Worm (Caenorhabditis elegans): ENCODE data around the gene aagr-2.
A peak's percentile ranks its signal among the peaks of the same experiment; 100 is the strongest.

aagr-2 gene

DNA sequence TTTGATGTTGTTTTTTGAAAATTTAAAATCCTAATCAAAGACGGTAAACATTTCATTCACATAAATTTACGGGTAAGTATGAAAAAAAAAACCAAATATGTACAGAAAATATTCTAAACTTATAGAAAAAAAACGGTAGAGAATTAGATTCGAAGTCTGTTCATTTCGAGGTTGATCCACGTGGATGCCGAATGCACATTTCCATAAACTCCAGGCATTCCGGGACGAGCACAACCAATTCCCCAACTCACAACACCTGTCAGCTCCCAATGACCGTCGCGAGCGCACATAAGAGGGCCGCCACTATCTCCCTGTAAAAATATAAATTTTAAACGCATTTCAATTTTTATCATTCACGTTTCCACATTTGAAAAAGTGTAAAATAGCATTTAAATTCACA lies 23.1 kb upstream of the aagr-2 start:
- TF ChIP-seq aly-2 (tag; optimal IDR thresholded peaks at IDR 0.05) (no peak), nhr-77 (tag; optimal IDR thresholded peaks at IDR 0.05) (no peak), crh-2 (tag; optimal IDR thresholded peaks at IDR 0.05) (no peak), nhr-21 (tag; optimal IDR thresholded peaks at IDR 0.05) (no peak), unc-39 (tag; optimal IDR thresholded peaks at IDR 0.05) (no peak), elt-1 (tag; optimal IDR thresholded peaks at IDR 0.05) (no peak), nhr-25 (tag; optimal IDR thresholded peaks at IDR 0.05) (no peak), nhr-237 (tag; optimal IDR thresholded peaks at IDR 0.05) (no peak), zag-1 (tag; optimal IDR thresholded peaks at IDR 0.05) (no peak), R02D3.7 (tag; optimal IDR thresholded peaks at IDR 0.05) (no peak), C34F6.9 (tag; optimal IDR thresholded peaks at IDR 0.05) (no peak), mbf-1 (tag; optimal IDR thresholded peaks at IDR 0.05) (no peak), unc-55 (GFP tag; optimal IDR thresholded peaks at IDR 0.05) (no peak), lin-39 (tag; optimal IDR thresholded peaks at IDR 0.05) (no peak), sma-3 (GFP tag; optimal IDR thresholded peaks at IDR 0.05) (no peak), elt-3 (tag; optimal IDR thresholded peaks at IDR 0.05) (no peak), Y55F3AM.14 (GFP tag; optimal IDR thresholded peaks at IDR 0.05) (no peak)

- TF ChIP-seq nhr-23 (tag; optimal IDR thresholded peaks at IDR 0.05) (no peak), mbf-1 (tag; optimal IDR thresholded peaks at IDR 0.05) (no peak), ceh-82 (tag; optimal IDR thresholded peaks at IDR 0.05) (no peak), ztf-1 (GFP tag; conservative IDR thresholded peaks at IDR 0.05) (no peak), unc-55 (GFP tag; optimal IDR thresholded peaks at IDR 0.05) (peak; percentile 31), gmeb-1 (tag; optimal IDR thresholded peaks at IDR 0.05) (no peak), unc-62 (GFP tag; optimal IDR thresholded peaks at IDR 0.05) (no peak), lin-11 (tag; optimal IDR thresholded peaks at IDR 0.05) (no peak), skn-1 (tag; optimal IDR thresholded peaks at IDR 0.05) (no peak), ztf-11 (tag; optimal IDR thresholded peaks at IDR 0.05) (no peak), F13H6.1 (tag; optimal IDR thresholded peaks at IDR 0.05) (no peak), sma-9 (GFP tag; optimal IDR thresholded peaks at IDR 0.05) (no peak), sma-9 (tag; optimal IDR thresholded peaks at IDR 0.05) (no peak), nhr-25 (tag; optimal IDR thresholded peaks at IDR 0.05) (no peak), nhr-129 (tag; optimal IDR thresholded peaks at IDR 0.05) (peak; percentile 18), fos-1 (tag; optimal IDR thresholded peaks at IDR 0.05) (no peak), nhr-10 (tag; optimal IDR thresholded peaks at IDR 0.05) (no peak), ztf-4 (tag; optimal IDR thresholded peaks at IDR 0.05) (no peak), egl-27 (tag; optimal IDR thresholded peaks at IDR 0.05) (no peak), nhr-11 (tag; optimal IDR thresholded peaks at IDR 0.05) (no peak), unc-39 (tag; optimal IDR thresholded peaks at IDR 0.05) (no peak), elt-1 (tag; optimal IDR thresholded peaks at IDR 0.05) (no peak), lin-13 (GFP tag; optimal IDR thresholded peaks at IDR 0.05) (peak; percentile 42), nhr-6 (tag; optimal IDR thresholded peaks at IDR 0.05) (no peak), elt-3 (tag; optimal IDR thresholded peaks at IDR 0.05) (no peak), sem-4 (tag; optimal IDR thresholded peaks at IDR 0.05) (no peak), nhr-21 (tag; optimal IDR thresholded peaks at IDR 0.05) (no peak), R02D3.7 (tag; optimal IDR thresholded peaks at IDR 0.05) (no peak), nhr-12 (tag; optimal IDR thresholded peaks at IDR 0.05) (no peak), lin-39 (tag; optimal IDR thresholded peaks at IDR 0.05) (no peak), mab-5 (tag; optimal IDR thresholded peaks at IDR 0.05) (no peak), peb-1 (tag; optimal IDR thresholded peaks at IDR 0.05) (no peak), nhr-237 (tag; optimal IDR thresholded peaks at IDR 0.05) (no peak), dmd-4 (tag; optimal IDR thresholded peaks at IDR 0.05) (no peak), nhr-77 (tag; optimal IDR thresholded peaks at IDR 0.05) (no peak), ama-1 (optimal IDR thresholded peaks at IDR 0.05) (no peak), sma-3 (GFP tag; optimal IDR thresholded peaks at IDR 0.05) (no peak), mdl-1 (tag; optimal IDR thresholded peaks at IDR 0.05) (no peak), Y55F3AM.14 (GFP tag; optimal IDR thresholded peaks at IDR 0.05) (no peak), ZK546.5 (tag; optimal IDR thresholded peaks at IDR 0.05) (no peak), blmp-1 (tag; optimal IDR thresholded peaks at IDR 0.05; ENCODE audit: insufficient read depth) (no peak), lsy-2 (tag; optimal IDR thresholded peaks at IDR 0.05) (peak in 1 of 2 experiments; percentile 13), C34F6.9 (tag; optimal IDR thresholded peaks at IDR 0.05) (peak; percentile 19), zag-1 (tag; optimal IDR thresholded peaks at IDR 0.05) (no peak), alr-1 (tag; optimal IDR thresholded peaks at IDR 0.05) (no peak), crh-2 (tag; optimal IDR thresholded peaks at IDR 0.05) (peak; percentile 25)
Observed at ce11 chrII:4946775-4947174, 21.7 kb upstream of the aagr-2 start.
